Worm (Caenorhabditis elegans): ENCODE data around the gene lbp-4.

DNA sequence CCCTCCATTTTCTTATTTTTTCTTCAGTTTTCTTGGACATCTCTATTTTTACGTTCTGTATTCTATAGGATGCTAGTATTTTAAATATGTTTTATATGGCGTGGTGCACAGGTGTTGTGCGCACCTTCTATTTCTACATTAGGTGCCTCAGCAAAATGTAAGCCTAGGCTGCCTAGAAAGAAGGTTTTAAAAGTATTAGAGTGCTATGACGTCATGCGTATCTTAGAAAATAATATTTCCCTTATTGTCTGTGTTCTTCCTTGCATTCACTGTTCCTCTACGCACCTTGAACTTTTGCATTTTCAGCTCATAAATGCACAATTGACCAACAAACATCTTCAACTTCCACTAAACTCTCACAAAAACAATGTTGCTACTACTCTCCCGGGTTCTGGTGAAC is 49.4 kb upstream of the lbp-4 start, which contains the start of gene frpr-3:
- no peak for TF ChIP-seq hrde-1 (tag; optimal IDR thresholded peaks at IDR 0.05; ENCODE audit: borderline replicate concordance)
- TF ChIP-seq unc-130 (GFP tag; optimal IDR thresholded peaks at IDR 0.05), result no peak
- TF ChIP-seq pha-4 (tag; optimal IDR thresholded peaks at IDR 0.05), result no peak
- TF ChIP-seq Y53F4B.3 (GFP tag; IDR thresholded peaks at IDR 0.05), result no peak
- TF ChIP-seq hmg-1.2 (GFP tag; IDR thresholded peaks at IDR 0.05), result no peak
- TF ChIP-seq ztf-3 (GFP tag; optimal IDR thresholded peaks at IDR 0.05), result no peak
- no peak for TF ChIP-seq lin-54 (GFP tag; optimal IDR thresholded peaks at IDR 0.05)
- no peak for TF ChIP-seq F55B11.4 (tag; optimal IDR thresholded peaks at IDR 0.05; ENCODE audit: borderline replicate concordance, insufficient read depth)
- no peak for TF ChIP-seq efl-1 (GFP tag; optimal IDR thresholded peaks at IDR 0.05)
- no peak for TF ChIP-seq lin-40 (tag; optimal IDR thresholded peaks at IDR 0.05)
- TF ChIP-seq F37B4.10 (GFP tag; IDR thresholded peaks at IDR 0.05), result no peak
- TF ChIP-seq ztf-25 (GFP tag; IDR thresholded peaks at IDR 0.05), result no peak
- TF ChIP-seq Y67H2A.10 (GFP tag; conservative IDR thresholded peaks at IDR 0.05), result no peak
- no peak for TF ChIP-seq let-607 (tag; optimal IDR thresholded peaks at IDR 0.05)

Data from whole organism, young adult.